Fruit fly (Drosophila melanogaster): Measurements from ENCODE around the gene CG32572.

- TF ChIP-seq HHEX (GFP tag; optimal IDR thresholded peaks at IDR 0.05) (no peak), fru (optimal IDR thresholded peaks at IDR 0.05) (no peak), chif (GFP tag; optimal IDR thresholded peaks at IDR 0.05) (no peak)
Observed at dm6 chrX:16692325-16692724, 28.7 kb upstream of the CG32572 start.
